Worm (Caenorhabditis elegans) whole organism, mixed stage, embryonic: Measurements from ENCODE around the gene K01F9.2.

ENCODE experiments used
- elt-3 ChIP-seq: fragments of 150-350 bp; optimal IDR thresholded peaks from 2 replicates; lab custom pipeline; 2014; ENCODE audit warnings: missing biosample characterization, missing genetic modification characterization
- nhr-28 ChIP-seq: fragments of 150-350 bp; optimal IDR thresholded peaks from 2 replicates; lab custom pipeline; 2014; ENCODE audit warnings: missing biosample characterization, missing genetic modification characterization
- pha-4 ChIP-seq: fragments of 150-350 bp; optimal IDR thresholded peaks from 2 replicates; lab custom pipeline; 2018; ENCODE audit warnings: missing biosample characterization, missing genetic modification reagents, missing genetic modification characterization
- unc-62 ChIP-seq: fragments of 150-350 bp; optimal IDR thresholded peaks from 2 replicates; lab custom pipeline; 2014; ENCODE audit warnings: missing biosample characterization, missing genetic modification reagents, missing genetic modification characterization
- ztf-11 ChIP-seq: fragments of 150-350 bp; optimal IDR thresholded peaks from 2 replicates; lab custom pipeline; 2014; ENCODE audit warnings: missing biosample characterization, missing genetic modification characterization

- TF ChIP-seq ztf-11 (tag; lab: Kevin White, UChicago) (no peak), elt-3 (tag; lab: Kevin White, UChicago) (no peak), unc-62 (GFP tag; lab: Kevin White, UChicago) (no peak), nhr-28 (no peak), pha-4 (tag; lab: Kevin White, UChicago) (no peak)
These were observed 37.1 kb downstream of the K01F9.2 start for ce11 chrIII:8839813-8840212.
